Worm (Caenorhabditis elegans): ENCODE results near the gene dnc-1.

DNA sequence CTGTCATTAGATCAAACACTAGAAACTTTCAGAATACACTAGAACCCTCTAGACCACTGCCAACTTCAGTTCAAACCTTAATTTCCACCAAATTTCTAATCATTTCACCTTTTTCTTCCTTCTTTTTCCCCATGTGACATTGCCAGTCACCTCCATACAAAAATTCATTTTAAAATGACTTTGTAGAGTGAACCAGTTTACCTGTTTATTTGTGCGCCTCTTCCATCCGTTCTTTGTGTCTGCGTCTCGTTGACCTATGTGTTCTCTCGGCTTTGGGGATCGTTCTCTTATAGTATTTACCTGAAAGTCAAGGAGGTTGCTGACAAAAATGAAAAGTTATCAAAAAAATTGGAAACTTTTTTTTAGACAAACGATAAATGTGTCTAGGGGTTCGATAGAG, 47.6 kb upstream of the dnc-1 start:
- TF ChIP-seq tbx-11 (GFP tag; IDR thresholded peaks at IDR 0.05) (no peak), ets-7 (tag; optimal IDR thresholded peaks at IDR 0.05) (no peak), ceh-13 (GFP tag; optimal IDR thresholded peaks at IDR 0.05) (no peak), pes-1 (GFP tag; IDR thresholded peaks at IDR 0.05) (no peak), F13C5.2 (tag; optimal IDR thresholded peaks at IDR 0.05) (no peak), ama-1 (optimal IDR thresholded peaks at IDR 0.05) (no peak), hnd-1 (tag; optimal IDR thresholded peaks at IDR 0.05) (no peak), B0310.2 (tag; optimal IDR thresholded peaks at IDR 0.05) (no peak), ceh-36 (tag; optimal IDR thresholded peaks at IDR 0.05) (no peak), tbx-37 (GFP tag; conservative IDR thresholded peaks at IDR 0.05) (no peak), tra-4 (tag; optimal IDR thresholded peaks at IDR 0.05) (no peak), sea-1 (GFP tag; conservative IDR thresholded peaks at IDR 0.05) (no peak), hmg-4 (GFP tag; optimal IDR thresholded peaks at IDR 0.05) (no peak)
